Fruit fly (Drosophila melanogaster) whole organism, wandering third instar larva: ENCODE data around the gene jv.
A peak's percentile ranks its signal among the peaks of the same experiment; 100 is the strongest.

Experiments
- Abd-B ChIP-seq: fragments of >200 bp; optimal IDR thresholded peaks from 2 replicates; lab custom pipeline; 2017; ENCODE audit warnings: missing biosample characterization, missing genetic modification characterization
- GATAd ChIP-seq: sonication (Bioruptor generic); optimal IDR thresholded peaks from 2 replicates; lab custom pipeline; 2016; ENCODE audit warnings: missing biosample characterization, missing genetic modification characterization
- brk ChIP-seq: fragments of 200-800 bp; sonication (Bioruptor generic); optimal IDR thresholded peaks from 2 replicates; lab custom pipeline; 2016; ENCODE audit warnings: missing biosample characterization, mild to moderate bottlenecking, missing genetic modification characterization
- fru ChIP-seq: fragments of 200-800 bp; sonication (Bioruptor generic); optimal IDR thresholded peaks from 3 replicates; lab custom pipeline; 2016; ENCODE audit warnings: missing biosample characterization, mild to moderate bottlenecking, missing genetic modification characterization
- h ChIP-seq: fragments of 200-800 bp; sonication (Bioruptor generic); optimal IDR thresholded peaks from 3 replicates; lab custom pipeline; 2016; ENCODE audit warnings: missing biosample characterization, mild to moderate bottlenecking, missing genetic modification characterization
- lola ChIP-seq: fragments of >200 bp; optimal IDR thresholded peaks from 2 replicates; lab custom pipeline; 2017; ENCODE audit warnings: missing biosample characterization, missing genetic modification characterization
- pan ChIP-seq: fragments of >200 bp; optimal IDR thresholded peaks from 2 replicates; lab custom pipeline; 2017
- woc ChIP-seq: sonication (Bioruptor generic); optimal IDR thresholded peaks from 2 replicates; lab custom pipeline; 2016; ENCODE audit warnings: missing biosample characterization, mild to moderate bottlenecking, missing genetic modification characterization

- no peak for TF ChIP-seq Abd-B
- TF ChIP-seq lola (GFP tag; lab: Kevin White, UChicago): no peak
- TF ChIP-seq brk (GFP tag; lab: Kevin White, UChicago): no peak
- peak; percentile 38 for TF ChIP-seq h (GFP tag; lab: Kevin White, UChicago)
- TF ChIP-seq GATAd (GFP tag; lab: Kevin White, UChicago): no peak
- no peak for TF ChIP-seq woc (GFP tag; lab: Kevin White, UChicago)
- TF ChIP-seq fru (GFP tag; lab: Kevin White, UChicago): peak; percentile 48
- TF ChIP-seq pan: no peak
Observed at dm6 chr3L:6576709-6577108, 12.6 kb downstream of the jv start.
